Fruit fly (Drosophila melanogaster) whole organism, pupa: ENCODE results near the gene CG11403.

ENCODE experiments used
- CG10348 ChIP-seq: fragments of 200-800 bp; sonication (Bioruptor generic); IDR thresholded peaks from 2 replicates; pipeline ENCODE4 v1.3.6; 2022; ENCODE audit warnings: missing biosample characterization, missing genetic modification characterization
- CG12605 ChIP-seq: fragments of 200-800 bp; sonication (Bioruptor generic); IDR thresholded peaks from 2 replicates; pipeline ENCODE4 v1.3.6; 2022; ENCODE audit warnings: missing biosample characterization, missing genetic modification characterization
- CG13204 ChIP-seq: fragments of 200-800 bp; sonication (Bioruptor generic); optimal IDR thresholded peaks from 2 replicates; lab custom pipeline; 2018; ENCODE audit warnings: missing biosample characterization, mild to moderate bottlenecking, missing genetic modification characterization, moderate library complexity
- CG17806 ChIP-seq: fragments of 200-800 bp; sonication (Bioruptor generic); optimal IDR thresholded peaks from 2 replicates; lab custom pipeline; 2018; ENCODE audit warnings: missing biosample characterization, mild to moderate bottlenecking, missing genetic modification characterization, moderate library complexity
- CG32121 ChIP-seq: fragments of 200-800 bp; sonication (Bioruptor generic); IDR thresholded peaks from 2 replicates; pipeline ENCODE4 v1.3.6; 2022; ENCODE audit warnings: missing biosample characterization, missing genetic modification characterization
- CG34367 ChIP-seq: fragments of 200-800 bp; sonication (Bioruptor generic); optimal IDR thresholded peaks from 2 replicates; lab custom pipeline; 2018; ENCODE audit warnings: missing biosample characterization, mild to moderate bottlenecking, missing genetic modification characterization
- CG4496 ChIP-seq: fragments of 200-800 bp; sonication (Bioruptor generic); IDR thresholded peaks from 3 replicates; pipeline ENCODE4 v1.3.6; 2022; ENCODE audit warnings: missing biosample characterization, missing genetic modification characterization
- CG8301 ChIP-seq: fragments of 200-800 bp; sonication (Bioruptor generic); optimal IDR thresholded peaks from 2 replicates; lab custom pipeline; 2018; ENCODE audit warnings: missing biosample characterization, mild to moderate bottlenecking, missing genetic modification characterization
- D1 ChIP-seq: fragments of 200-800 bp; sonication (Bioruptor generic); optimal IDR thresholded peaks from 2 replicates; lab custom pipeline; 2018; ENCODE audit warnings: missing biosample characterization, mild to moderate bottlenecking, missing genetic modification characterization, moderate library complexity
- EcR ChIP-seq: fragments of 200-800 bp; sonication (Bioruptor generic); optimal IDR thresholded peaks from 3 replicates; lab custom pipeline; 2019; ENCODE audit warnings: missing biosample characterization, missing genetic modification characterization, mild to moderate bottlenecking, moderate library complexity, missing genetic modification reagents
- Ets98B ChIP-seq: fragments of 200-800 bp; sonication (Bioruptor generic); IDR thresholded peaks from 2 replicates; pipeline ENCODE4 v1.3.6; 2022; ENCODE audit warnings: missing biosample characterization, missing genetic modification characterization
- fd96Ca ChIP-seq: fragments of 200-800 bp; sonication (Bioruptor generic); IDR thresholded peaks from 3 replicates; pipeline ENCODE4 v1.3.6; 2022; ENCODE audit warnings: missing biosample characterization, missing genetic modification characterization
- gl ChIP-seq: fragments of 200-800 bp; sonication (Bioruptor generic); optimal IDR thresholded peaks from 2 replicates; lab custom pipeline; 2018; ENCODE audit warnings: missing biosample characterization, mild to moderate bottlenecking, missing genetic modification characterization
- rn ChIP-seq: fragments of 200-800 bp; sonication (Bioruptor generic); IDR thresholded peaks from 2 replicates; pipeline ENCODE4 v1.3.6; 2022; ENCODE audit warnings: missing biosample characterization, missing genetic modification characterization

DNA sequence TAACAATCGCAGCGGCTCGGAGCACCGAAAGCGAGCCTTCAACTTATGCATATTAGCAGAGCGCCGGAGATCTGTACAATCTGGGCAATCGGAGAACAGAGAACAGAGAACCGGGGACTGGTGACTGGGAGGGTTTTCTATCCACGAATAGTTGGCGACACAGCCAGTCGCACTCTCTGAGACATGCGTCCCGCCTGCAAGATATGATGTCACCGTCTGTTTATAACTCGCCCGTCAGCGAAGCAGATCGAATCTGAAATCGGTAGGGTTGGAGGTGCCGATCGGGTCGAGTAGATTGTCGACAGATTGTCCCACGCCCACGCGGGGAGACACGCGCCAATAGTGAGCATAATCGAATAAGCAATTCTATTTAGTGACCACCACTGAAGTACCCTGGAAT is 2.4 kb upstream of the CG11403 start:
- TF ChIP-seq CG8301 (tag; lab: Kevin White, UChicago), result no peak
- no peak for TF ChIP-seq CG10348 (GFP tag; lab: Robert Waterston, UW)
- TF ChIP-seq CG4496 (GFP tag; lab: Robert Waterston, UW), result no peak
- TF ChIP-seq CG13204 (GFP tag; lab: Kevin White, UChicago), result no peak
- TF ChIP-seq CG34367 (tag; lab: Kevin White, UChicago), result no peak
- TF ChIP-seq CG32121 (GFP tag; lab: Robert Waterston, UW), result no peak
- TF ChIP-seq rn (GFP tag; lab: Robert Waterston, UW), result no peak
- TF ChIP-seq CG17806 (tag; lab: Kevin White, UChicago), result no peak
- no peak for TF ChIP-seq gl (tag; lab: Kevin White, UChicago)
- no peak for TF ChIP-seq D1 (tag; lab: Kevin White, UChicago)
- no peak for TF ChIP-seq EcR
- no peak for TF ChIP-seq CG12605 (GFP tag; lab: Robert Waterston, UW)
- TF ChIP-seq fd96Ca (GFP tag; lab: Robert Waterston, UW), result no peak
- no peak for TF ChIP-seq Ets98B
